Worm (Caenorhabditis elegans): ENCODE results near the gene gnrr-6.

Gene gnrr-6

DNA sequence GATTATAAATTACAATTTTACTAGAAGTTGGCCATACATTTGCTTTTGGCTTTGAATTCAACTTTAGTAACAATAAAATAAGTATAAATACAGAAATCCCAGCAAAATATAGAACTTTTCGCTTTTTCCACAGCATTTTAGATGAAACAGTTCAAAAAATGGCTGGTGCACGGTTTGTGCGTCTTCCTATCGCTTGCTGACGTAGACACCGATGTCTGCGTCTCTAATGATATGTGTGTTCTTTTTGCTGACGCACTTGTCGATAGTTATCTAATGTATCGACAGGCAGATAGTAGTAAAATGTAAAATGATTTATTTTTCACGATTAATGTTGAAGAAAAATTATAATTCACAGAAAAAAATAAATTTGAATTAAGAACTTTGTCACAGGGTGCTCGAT, 28.3 kb downstream of the gnrr-6 start, which contains the start of gene hst-2 (continued):
- TF ChIP-seq ceh-19 (GFP tag; optimal IDR thresholded peaks at IDR 0.05) (no peak), rnt-1 (tag; optimal IDR thresholded peaks at IDR 0.05) (no peak), ceh-34 (tag; optimal IDR thresholded peaks at IDR 0.05) (no peak), ceh-31 (tag; optimal IDR thresholded peaks at IDR 0.05) (peak; percentile 67), nhr-232 (tag; optimal IDR thresholded peaks at IDR 0.05) (no peak), elt-4 (tag; optimal IDR thresholded peaks at IDR 0.05) (no peak), pha-2 (tag; optimal IDR thresholded peaks at IDR 0.05) (no peak), ceh-18 (tag; optimal IDR thresholded peaks at IDR 0.05) (peak; percentile 2), che-1 (tag; optimal IDR thresholded peaks at IDR 0.05) (no peak), unc-42 (tag; optimal IDR thresholded peaks at IDR 0.05) (peak; percentile 52), elt-2 (tag; optimal IDR thresholded peaks at IDR 0.05) (peak; percentile 72), mec-3 (tag; optimal IDR thresholded peaks at IDR 0.05; ENCODE audit: borderline replicate concordance) (no peak), ceh-45 (GFP tag; IDR thresholded peaks at IDR 0.05) (no peak), ceh-14 (tag; optimal IDR thresholded peaks at IDR 0.05) (peak; percentile 21), sdc-2 (tag; optimal IDR thresholded peaks at IDR 0.05) (peak; percentile 18), sox-2 (GFP tag; IDR thresholded peaks at IDR 0.05) (no peak), lim-6 (tag; optimal IDR thresholded peaks at IDR 0.05) (no peak), ahr-1 (tag; optimal IDR thresholded peaks at IDR 0.05) (no peak), ttx-3 (tag; optimal IDR thresholded peaks at IDR 0.05) (no peak), unc-3 (GFP tag; conservative IDR thresholded peaks at IDR 0.05) (no peak), unc-3 (tag; optimal IDR thresholded peaks at IDR 0.05) (no peak), ztf-16 (tag; optimal IDR thresholded peaks at IDR 0.05) (no peak), odd-2 (tag; optimal IDR thresholded peaks at IDR 0.05) (no peak), lin-11 (tag; optimal IDR thresholded peaks at IDR 0.05) (no peak), dve-1 (tag; optimal IDR thresholded peaks at IDR 0.05) (no peak), ceh-30 (tag; optimal IDR thresholded peaks at IDR 0.05) (no peak), pat-9 (tag; optimal IDR thresholded peaks at IDR 0.05) (no peak)

ce11 chrX:11208788-11209187, 30.1 kb downstream of the gnrr-6 start, which contains the start of gene C34F6.5:
TSS of gene C34F6.5 (minus strand) at chrX:11208888.
- TF ChIP-seq mec-3 (tag; optimal IDR thresholded peaks at IDR 0.05; ENCODE audit: borderline replicate concordance) (no peak), pha-2 (tag; optimal IDR thresholded peaks at IDR 0.05) (no peak), ceh-48 (tag; optimal IDR thresholded peaks at IDR 0.05) (peak; percentile 26), dmd-4 (tag; optimal IDR thresholded peaks at IDR 0.05; ENCODE audit: borderline replicate concordance) (no peak), fax-1 (tag; optimal IDR thresholded peaks at IDR 0.05) (no peak), sox-4 (tag; optimal IDR thresholded peaks at IDR 0.05) (no peak), ztf-16 (tag; optimal IDR thresholded peaks at IDR 0.05) (no peak)

DNA sequence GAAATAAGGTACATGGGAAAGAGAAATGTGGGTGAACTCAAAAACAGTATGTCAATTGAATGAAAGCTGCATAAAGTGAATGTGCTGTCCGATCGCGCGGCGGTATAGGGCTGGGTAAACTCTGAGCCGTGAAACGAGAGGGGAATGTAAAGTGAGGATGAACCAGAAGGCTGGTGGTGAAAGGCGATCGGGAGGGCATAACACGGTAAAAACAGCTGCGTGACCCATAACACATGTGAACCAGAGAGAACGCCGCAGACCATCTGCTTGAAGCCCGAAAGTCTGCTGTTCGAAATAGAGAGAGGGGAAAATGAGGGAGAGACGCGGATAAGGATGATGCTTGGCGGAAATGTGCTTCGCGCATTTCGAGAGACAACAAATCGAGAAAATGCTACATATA, 31.7 kb downstream of the gnrr-6 start:
- TF ChIP-seq gmeb-2 (tag; optimal IDR thresholded peaks at IDR 0.05) (no peak), tbx-7 (tag; optimal IDR thresholded peaks at IDR 0.05) (no peak), hlh-8 (tag; optimal IDR thresholded peaks at IDR 0.05) (peak; percentile 45), eyg-1 (tag; optimal IDR thresholded peaks at IDR 0.05) (no peak), ceh-14 (tag; optimal IDR thresholded peaks at IDR 0.05) (no peak), ama-1 (optimal IDR thresholded peaks at IDR 0.05) (no peak), odd-2 (tag; optimal IDR thresholded peaks at IDR 0.05) (no peak), pag-3 (tag; optimal IDR thresholded peaks at IDR 0.05; ENCODE audit: borderline replicate concordance) (no peak), elt-2 (tag; optimal IDR thresholded peaks at IDR 0.05) (no peak), lim-6 (tag; optimal IDR thresholded peaks at IDR 0.05) (no peak), zip-5 (tag; optimal IDR thresholded peaks at IDR 0.05) (no peak), hlh-15 (tag; optimal IDR thresholded peaks at IDR 0.05) (no peak), unc-55 (GFP tag; optimal IDR thresholded peaks at IDR 0.05) (no peak), ceh-22 (tag; optimal IDR thresholded peaks at IDR 0.05) (no peak), sdc-2 (tag; optimal IDR thresholded peaks at IDR 0.05) (peak; percentile 26), pros-1 (tag; optimal IDR thresholded peaks at IDR 0.05) (no peak), ceh-19 (GFP tag; optimal IDR thresholded peaks at IDR 0.05) (no peak), sox-4 (tag; optimal IDR thresholded peaks at IDR 0.05) (no peak), fax-1 (tag; optimal IDR thresholded peaks at IDR 0.05) (no peak), lin-11 (tag; optimal IDR thresholded peaks at IDR 0.05) (no peak), mec-3 (tag; optimal IDR thresholded peaks at IDR 0.05; ENCODE audit: borderline replicate concordance) (no peak), unc-3 (GFP tag; conservative IDR thresholded peaks at IDR 0.05) (no peak), unc-3 (tag; optimal IDR thresholded peaks at IDR 0.05) (no peak), fkh-6 (tag; optimal IDR thresholded peaks at IDR 0.05) (no peak), ceh-31 (tag; optimal IDR thresholded peaks at IDR 0.05) (no peak), pat-9 (tag; optimal IDR thresholded peaks at IDR 0.05) (no peak), K02D7.2 (tag; optimal IDR thresholded peaks at IDR 0.05) (no peak), pha-4 (tag; optimal IDR thresholded peaks at IDR 0.05) (no peak), Y22D7AL.16 (tag; optimal IDR thresholded peaks at IDR 0.05) (no peak), ztf-16 (tag; optimal IDR thresholded peaks at IDR 0.05) (no peak), pax-1 (tag; optimal IDR thresholded peaks at IDR 0.05) (no peak), ceh-45 (GFP tag; IDR thresholded peaks at IDR 0.05) (no peak), unc-86 (tag; optimal IDR thresholded peaks at IDR 0.05) (no peak), syd-9 (tag; optimal IDR thresholded peaks at IDR 0.05) (no peak)

Data from whole organism, late embryonic.